Fruit fly (Drosophila melanogaster) whole organism, embryonic: ENCODE results near the gene acj6.
A peak's percentile ranks its signal among the peaks of the same experiment; 100 is the strongest.

Source experiments
- CG11398 ChIP-seq: fragments of 200-800 bp; sonication (Bioruptor generic); optimal IDR thresholded peaks from 2 replicates; lab custom pipeline; 2016; ENCODE audit warnings: missing biosample characterization, missing genetic modification characterization
- CG11723 ChIP-seq: fragments of 200-800 bp; sonication (Bioruptor generic); optimal IDR thresholded peaks from 2 replicates; lab custom pipeline; 2017; ENCODE audit warnings: missing biosample characterization, mild to moderate bottlenecking, missing genetic modification characterization
- CG12071 ChIP-seq: fragments of 200-800 bp; sonication (Bioruptor generic); optimal IDR thresholded peaks from 3 replicates; lab custom pipeline; 2018; ENCODE audit warnings: missing biosample characterization, mild to moderate bottlenecking, missing genetic modification characterization
- CG12659 ChIP-seq: fragments of 200-800 bp; sonication (Bioruptor generic); optimal IDR thresholded peaks from 3 replicates; lab custom pipeline; 2017; ENCODE audit warnings: mild to moderate bottlenecking, missing biosample characterization, missing genetic modification reagents, missing genetic modification characterization
- CG13287 ChIP-seq: fragments of 200-800 bp; sonication (Bioruptor generic); IDR thresholded peaks from 2 replicates; pipeline ENCODE4 v1.3.6; 2022; ENCODE audit warnings: missing biosample characterization, missing genetic modification characterization; ENCODE audit not compliant: partially characterized antibody
- CG13624 ChIP-seq: fragments of 200-800 bp; sonication (Bioruptor generic); optimal IDR thresholded peaks from 2 replicates; lab custom pipeline; 2016; ENCODE audit warnings: missing biosample characterization, missing genetic modification characterization
- CG14710 ChIP-seq: fragments of 200-800 bp; sonication (Bioruptor generic); optimal IDR thresholded peaks from 3 replicates; lab custom pipeline; 2019; ENCODE audit warnings: missing biosample characterization, mild to moderate bottlenecking, missing genetic modification characterization, moderate library complexity
- CG15514 ChIP-seq: fragments of 200-800 bp; sonication (Bioruptor generic); optimal IDR thresholded peaks from 3 replicates; lab custom pipeline; 2017; ENCODE audit warnings: missing biosample characterization, missing genetic modification characterization, mild to moderate bottlenecking, moderate library complexity, missing genetic modification reagents
- CG16779 ChIP-seq: fragments of 200-800 bp; sonication (Bioruptor generic); IDR thresholded peaks from 2 replicates; pipeline ENCODE4 v1.3.6; 2022; ENCODE audit warnings: missing biosample characterization, missing genetic modification characterization
- CG17802 ChIP-seq: fragments of 200-800 bp; sonication (Bioruptor generic); optimal IDR thresholded peaks from 2 replicates; lab custom pipeline; 2018; ENCODE audit warnings: missing biosample characterization, mild to moderate bottlenecking, missing genetic modification characterization, moderate library complexity
- CG2116 ChIP-seq: fragments of 200-800 bp; sonication (Bioruptor generic); optimal IDR thresholded peaks from 3 replicates; lab custom pipeline; 2018; ENCODE audit warnings: missing biosample characterization, mild to moderate bottlenecking, missing genetic modification characterization
- CG30431 ChIP-seq: fragments of 200-800 bp; sonication (Bioruptor generic); optimal IDR thresholded peaks from 2 replicates; lab custom pipeline; 2017; ENCODE audit warnings: missing biosample characterization, missing genetic modification characterization
- CG3995 ChIP-seq: fragments of 200-800 bp; sonication (Bioruptor generic); optimal IDR thresholded peaks from 3 replicates; lab custom pipeline; 2016; ENCODE audit warnings: missing biosample characterization, missing genetic modification characterization
- CG4730 ChIP-seq: fragments of 200-800 bp; sonication (Bioruptor generic); IDR thresholded peaks from 2 replicates; pipeline ENCODE4 v1.3.6; 2022; ENCODE audit warnings: missing biosample characterization, missing genetic modification characterization
- CG4854 ChIP-seq: fragments of 200-800 bp; sonication (Bioruptor generic); optimal IDR thresholded peaks from 2 replicates; lab custom pipeline; 2016; ENCODE audit warnings: missing biosample characterization, missing genetic modification characterization, inconsistent platforms
- CG7745 ChIP-seq: fragments of 200-800 bp; sonication (Bioruptor generic); optimal IDR thresholded peaks from 2 replicates; lab custom pipeline; 2018; ENCODE audit warnings: missing biosample characterization, mild to moderate bottlenecking, missing genetic modification characterization, moderate library complexity
- CG8388 ChIP-seq: fragments of 200-800 bp; sonication (Bioruptor generic); optimal IDR thresholded peaks from 2 replicates; lab custom pipeline; 2019; ENCODE audit warnings: missing biosample characterization, mild to moderate bottlenecking, missing genetic modification characterization, moderate library complexity
- CG8944 ChIP-seq: fragments of 200-800 bp; sonication (Bioruptor generic); optimal IDR thresholded peaks from 3 replicates; lab custom pipeline; 2016; ENCODE audit warnings: missing biosample characterization, missing genetic modification characterization
- D19B ChIP-seq: fragments of 200-800 bp; sonication (Bioruptor generic); optimal IDR thresholded peaks from 2 replicates; lab custom pipeline; 2017; ENCODE audit warnings: missing biosample characterization, mild to moderate bottlenecking, missing genetic modification characterization
- Dip2 ChIP-seq: fragments of 200-800 bp; sonication (Bioruptor generic); IDR thresholded peaks from 2 replicates; pipeline ENCODE4 v1.3.6; 2022; ENCODE audit warnings: missing biosample characterization, missing genetic modification characterization
- E2f1 ChIP-seq: fragments of 200-800 bp; sonication (Bioruptor generic); IDR thresholded peaks from 2 replicates; pipeline ENCODE4 v1.3.6; 2022; ENCODE audit warnings: missing biosample characterization, missing genetic modification characterization
- E2f2 ChIP-seq: fragments of 200-800 bp; sonication (Bioruptor generic); IDR thresholded peaks from 2 replicates; pipeline ENCODE4 v1.3.6; 2022; ENCODE audit warnings: missing biosample characterization, missing genetic modification characterization
- GATAe ChIP-seq: fragments of 200-800 bp; sonication (Bioruptor generic); conservative IDR thresholded peaks from 2 replicates; pipeline ENCODE4 v1.3.6; 2022; ENCODE audit warnings: missing biosample characterization, missing genetic modification characterization
- Gug ChIP-seq: fragments of 200-800 bp; sonication (Bioruptor generic); IDR thresholded peaks from 4 replicates; pipeline ENCODE4 v1.3.6; 2022; ENCODE audit warnings: missing biosample characterization, missing genetic modification characterization
- Hr78 ChIP-seq, 2 experiments: fragments of 200-800 bp in 1 of 2; fragments of >200 bp in 1 of 2; sonication (Bioruptor generic) in 1 of 2; optimal IDR thresholded peaks; 2 replicates each; lab custom pipeline; 2017 to 2019; ENCODE audit warnings: missing biosample characterization in 2 of 2, missing genetic modification characterization in 2 of 2, mild to moderate bottlenecking in 1 of 2, moderate library complexity in 1 of 2
- Jarid2 ChIP-seq: fragments of 200-800 bp; sonication (Bioruptor generic); optimal IDR thresholded peaks from 3 replicates; lab custom pipeline; 2017; ENCODE audit warnings: mild to moderate bottlenecking, missing biosample characterization, missing genetic modification reagents, missing genetic modification characterization
- MESR4 ChIP-seq: fragments of 200-800 bp; sonication (Bioruptor generic); optimal IDR thresholded peaks from 2 replicates; lab custom pipeline; 2018; ENCODE audit warnings: missing biosample characterization, mild to moderate bottlenecking, missing genetic modification characterization, moderate library complexity
- Myb ChIP-seq: fragments of 200-800 bp; sonication (Bioruptor generic); optimal IDR thresholded peaks from 2 replicates; lab custom pipeline; 2016; ENCODE audit warnings: missing biosample characterization, missing genetic modification characterization
- Nf-YC ChIP-seq: fragments of 200-800 bp; optimal IDR thresholded peaks from 3 replicates; lab custom pipeline; 2019; ENCODE audit warnings: missing biosample characterization, mild to moderate bottlenecking, missing genetic modification characterization, moderate library complexity
- Six4 ChIP-seq: fragments of 200-800 bp; sonication (Bioruptor generic); optimal IDR thresholded peaks from 2 replicates; lab custom pipeline; 2016; ENCODE audit warnings: missing biosample characterization, missing genetic modification characterization
- Vsx1 ChIP-seq: fragments of 200-800 bp; sonication (Bioruptor generic); optimal IDR thresholded peaks from 2 replicates; lab custom pipeline; 2017; ENCODE audit warnings: missing biosample characterization, mild to moderate bottlenecking, missing genetic modification characterization, missing genetic modification reagents
- ato ChIP-seq: fragments of 200-800 bp; sonication (Bioruptor generic); IDR thresholded peaks from 2 replicates; pipeline ENCODE4 v1.3.6; 2022; ENCODE audit warnings: missing biosample characterization, missing genetic modification characterization; ENCODE audit not compliant: partially characterized antibody
- btn ChIP-seq: fragments of 200-800 bp; sonication (Bioruptor generic); optimal IDR thresholded peaks from 2 replicates; lab custom pipeline; 2016; ENCODE audit warnings: missing biosample characterization, missing genetic modification characterization
- en ChIP-seq: fragments of 200-800 bp; sonication (Bioruptor generic); optimal IDR thresholded peaks from 2 replicates; lab custom pipeline; 2016; ENCODE audit warnings: missing biosample characterization, missing genetic modification characterization
- exex ChIP-seq: fragments of 200-800 bp; sonication (Bioruptor generic); optimal IDR thresholded peaks from 4 replicates; lab custom pipeline; 2018; ENCODE audit warnings: missing biosample characterization, mild to moderate bottlenecking, missing genetic modification characterization, moderate library complexity
- hth ChIP-seq: fragments of >200 bp; optimal IDR thresholded peaks from 2 replicates; lab custom pipeline; 2017; ENCODE audit warnings: inconsistent platforms
- ind ChIP-seq: fragments of 200-800 bp; sonication (Bioruptor generic); optimal IDR thresholded peaks from 3 replicates; lab custom pipeline; 2016; ENCODE audit warnings: missing biosample characterization, missing genetic modification characterization
- knrl ChIP-seq: fragments of 200-800 bp; sonication (Bioruptor generic); IDR thresholded peaks from 3 replicates; pipeline ENCODE4 v1.3.6; 2022; ENCODE audit warnings: missing biosample characterization, missing genetic modification characterization; ENCODE audit not compliant: partially characterized antibody
- lab ChIP-seq: fragments of 200-800 bp; sonication (Bioruptor generic); optimal IDR thresholded peaks from 3 replicates; lab custom pipeline; 2017; ENCODE audit warnings: missing biosample characterization, missing genetic modification characterization, mild to moderate bottlenecking, moderate library complexity, missing genetic modification reagents
- odd ChIP-seq: fragments of 200-800 bp; sonication (Bioruptor generic); optimal IDR thresholded peaks from 2 replicates; lab custom pipeline; 2017; ENCODE audit warnings: missing biosample characterization, mild to moderate bottlenecking, missing genetic modification characterization
- pan ChIP-seq, 4 experiments: fragments of >200 bp in 3 of 4; fragments of 200-800 bp in 1 of 4; sonication (Bioruptor generic) in 1 of 4; optimal IDR thresholded peaks in 3 of 4; IDR thresholded peaks in 1 of 4; 2 replicates each; pipeline versions ENCODE4 v1.3.6 to Lab custom; 2017 to 2022; ENCODE audit warnings: missing biosample characterization in 2 of 4, missing genetic modification characterization in 2 of 4, mixed read lengths in 1 of 4
- repo ChIP-seq: fragments of 200-800 bp; sonication (Bioruptor generic); optimal IDR thresholded peaks from 2 replicates; lab custom pipeline; 2016; ENCODE audit warnings: missing biosample characterization, missing genetic modification characterization
- schlank ChIP-seq: fragments of 200-800 bp; sonication (Bioruptor generic); optimal IDR thresholded peaks from 2 replicates; lab custom pipeline; 2018; ENCODE audit warnings: missing biosample characterization, mild to moderate bottlenecking, missing genetic modification characterization
- shn ChIP-seq: fragments of 200-800 bp; sonication (Bioruptor generic); optimal IDR thresholded peaks from 3 replicates; lab custom pipeline; 2016; ENCODE audit warnings: missing biosample characterization, missing genetic modification characterization
- sim ChIP-seq: fragments of 200-800 bp; sonication (Bioruptor generic); IDR thresholded peaks from 2 replicates; pipeline ENCODE4 v1.3.6; 2022; ENCODE audit warnings: missing biosample characterization, missing genetic modification characterization
- tll ChIP-seq, 2 experiments: fragments of 200-800 bp in 1 of 2; fragments of >200 bp in 1 of 2; sonication (Bioruptor generic) in 1 of 2; optimal IDR thresholded peaks; 2 replicates each; lab custom pipeline; 2017 to 2019; ENCODE audit warnings: missing biosample characterization in 2 of 2, missing genetic modification characterization in 2 of 2, mild to moderate bottlenecking in 1 of 2, moderate library complexity in 1 of 2
- trem ChIP-seq: fragments of 200-800 bp; optimal IDR thresholded peaks from 3 replicates; lab custom pipeline; 2019; ENCODE audit warnings: missing biosample characterization, mild to moderate bottlenecking, missing genetic modification characterization, moderate library complexity
- tup ChIP-seq: fragments of 200-800 bp; sonication (Bioruptor generic); optimal IDR thresholded peaks from 2 replicates; lab custom pipeline; 2016; ENCODE audit warnings: missing biosample characterization, mild to moderate bottlenecking, missing genetic modification characterization, moderate library complexity

Gene acj6

DNA sequence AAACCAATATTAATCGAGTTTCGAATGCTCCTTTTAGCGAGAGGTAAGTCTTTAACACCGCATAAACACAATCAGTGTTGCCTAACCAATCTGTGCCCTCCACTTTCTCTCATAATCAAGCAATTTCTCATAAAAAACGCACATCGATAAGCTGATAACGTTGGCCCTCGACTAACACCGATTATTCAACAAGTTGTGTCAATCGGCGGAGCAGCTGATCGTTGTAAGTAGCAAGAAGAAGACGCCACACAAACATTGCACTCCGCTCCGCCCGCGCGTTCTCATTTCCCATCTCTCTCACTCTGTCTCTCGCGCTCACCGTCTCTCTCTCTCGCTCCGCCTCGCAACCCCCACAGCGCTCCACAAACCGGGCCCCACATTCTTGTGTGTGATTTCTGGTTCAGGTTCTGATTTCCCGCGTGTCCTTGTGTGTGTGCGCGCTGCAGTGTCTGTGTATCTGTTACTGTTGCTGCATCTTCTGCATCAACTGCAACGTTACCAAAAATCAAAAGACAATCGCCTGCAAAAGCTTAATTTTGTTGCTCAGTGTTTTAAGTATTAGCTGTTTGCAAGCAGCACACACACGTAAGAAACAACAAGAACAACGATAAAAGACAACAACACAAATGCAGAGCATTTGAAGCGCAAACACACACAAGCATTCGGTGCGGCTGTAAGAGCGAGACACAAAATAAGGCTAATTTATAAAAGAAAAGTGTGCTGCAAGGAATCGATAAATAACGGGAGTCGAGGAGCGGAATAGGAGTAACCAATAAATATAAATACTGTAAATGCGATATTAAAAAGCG, 45.6 kb downstream of the acj6 start, which contains the start of the genes CG9114 and HDAC6 (continued):
- no peak for TF ChIP-seq Hr78 (GFP tag; optimal IDR thresholded peaks at IDR 0.05; lab: Kevin White, UChicago)
- no peak for TF ChIP-seq Six4 (GFP tag; lab: Kevin White, UChicago)
- peak; percentile 15 for TF ChIP-seq CG13624
- TF ChIP-seq lab (GFP tag; lab: Kevin White, UChicago), result peak; percentile 29
- no peak for TF ChIP-seq shn
- no peak for TF ChIP-seq CG16779
- no peak for TF ChIP-seq CG8944
- no peak for TF ChIP-seq schlank (tag; lab: Kevin White, UChicago)
- peak; percentile 22 for TF ChIP-seq Nf-YC (tag; lab: Kevin White, UChicago)
- no peak for TF ChIP-seq CG4854 (GFP tag; lab: Kevin White, UChicago)
- no peak for TF ChIP-seq CG11398 (GFP tag; lab: Kevin White, UChicago)
- TF ChIP-seq exex (tag; lab: Kevin White, UChicago), result peak; percentile 5
- peak; percentile 85 for TF ChIP-seq Vsx1
- no peak for TF ChIP-seq Jarid2 (GFP tag; lab: Kevin White, UChicago)
- TF ChIP-seq ato (GFP tag; lab: Robert Waterston, UW), result peak; percentile 63; the same call in 1 of the 2 replicates
- peak; percentile 69 for TF ChIP-seq Myb (GFP tag; lab: Kevin White, UChicago)
- TF ChIP-seq pan (optimal IDR thresholded peaks at IDR 0.05; lab: Kevin White, UChicago), result no peak
- TF ChIP-seq pan (GFP tag; optimal IDR thresholded peaks at IDR 0.05 in 1 of 2, IDR thresholded peaks at IDR 0.05 in 1 of 2), result no peak
- no peak for TF ChIP-seq trem (tag; lab: Kevin White, UChicago)
- TF ChIP-seq CG11723 (GFP tag; lab: Kevin White, UChicago), result no peak
- TF ChIP-seq MESR4 (GFP tag; lab: Kevin White, UChicago), result peak; percentile 65
- TF ChIP-seq GATAe (GFP tag; lab: Robert Waterston, UW), result no peak
- TF ChIP-seq odd (GFP tag; lab: Kevin White, UChicago), result no peak
- peak; percentile 76 for TF ChIP-seq CG15514 (GFP tag; lab: Kevin White, UChicago)
- peak; percentile 79 for TF ChIP-seq E2f2
- TF ChIP-seq CG17802 (tag; lab: Kevin White, UChicago), result no peak
- peak; percentile 91 for TF ChIP-seq CG13287 (GFP tag; lab: Robert Waterston, UW)
- no peak for TF ChIP-seq CG30431 (GFP tag; lab: Kevin White, UChicago)
- TF ChIP-seq CG7745 (tag; lab: Kevin White, UChicago), result no peak
- TF ChIP-seq CG12659 (GFP tag; lab: Kevin White, UChicago), result peak; percentile 31
- no peak for TF ChIP-seq CG4730 (GFP tag; lab: Robert Waterston, UW)
- TF ChIP-seq sim, result no peak
- no peak for TF ChIP-seq hth
- TF ChIP-seq ind (GFP tag; lab: Kevin White, UChicago), result no peak
- peak; percentile 77 for TF ChIP-seq CG2116 (GFP tag; lab: Kevin White, UChicago)
- TF ChIP-seq Gug (GFP tag; lab: Robert Waterston, UW), result no peak
- TF ChIP-seq CG12071, result no peak
- no peak for TF ChIP-seq tup (GFP tag; lab: Kevin White, UChicago)
- no peak for TF ChIP-seq btn (GFP tag; lab: Kevin White, UChicago)
- TF ChIP-seq knrl (GFP tag; lab: Robert Waterston, UW), result peak; percentile 85
- no peak for TF ChIP-seq Dip2
- no peak for TF ChIP-seq repo
- peak; percentile 6 for TF ChIP-seq CG8388 (GFP tag; lab: Kevin White, UChicago)
- TF ChIP-seq tll (GFP tag; optimal IDR thresholded peaks at IDR 0.05; lab: Kevin White, UChicago), result peak in 1 of 2 experiments; percentile 10
- no peak for TF ChIP-seq CG3995
- TF ChIP-seq E2f1 (GFP tag; lab: Robert Waterston, UW), result peak; percentile 47; the same call in 1 of the 2 replicates
- TF ChIP-seq en (GFP tag; lab: Kevin White, UChicago), result no peak
- TF ChIP-seq CG14710 (tag; lab: Kevin White, UChicago), result peak; percentile 21
- no peak for TF ChIP-seq D19B
